Worm (Caenorhabditis elegans) whole organism, L2 larva: ENCODE data around the gene chat-1.

ENCODE experiments used
- C34F6.9 ChIP-seq: fragments of 150-350 bp; optimal IDR thresholded peaks from 2 replicates; lab custom pipeline; 2014; ENCODE audit warnings: missing biosample characterization, missing genetic modification characterization
- F13H6.1 ChIP-seq: sonication (generic microtip); optimal IDR thresholded peaks from 2 replicates; lab custom pipeline; 2016; ENCODE audit warnings: missing genetic modification characterization, missing compliant biosample characterization
- Y55F3AM.14 ChIP-seq: fragments of 200-800 bp; sonication (Bioruptor generic); optimal IDR thresholded peaks from 2 replicates; lab custom pipeline; 2018; ENCODE audit warnings: mild to moderate bottlenecking, missing genetic modification characterization, missing compliant biosample characterization
- ZK546.5 ChIP-seq: sonication (generic microtip); optimal IDR thresholded peaks from 2 replicates; lab custom pipeline; 2017; ENCODE audit warnings: missing biosample characterization, missing genetic modification characterization
- alr-1 ChIP-seq: fragments of 150-350 bp; optimal IDR thresholded peaks from 2 replicates; lab custom pipeline; 2014; ENCODE audit warnings: missing biosample characterization, missing genetic modification characterization
- blmp-1 ChIP-seq: sonication (generic microtip); optimal IDR thresholded peaks from 2 replicates; lab custom pipeline; 2017; ENCODE audit warnings: missing genetic modification characterization, mild to moderate bottlenecking, missing compliant biosample characterization, antibody characterized with exemption, moderate library complexity; ENCODE audit not compliant: insufficient read depth
- ceh-16 ChIP-seq: fragments of 150-350 bp; optimal IDR thresholded peaks from 2 replicates; lab custom pipeline; 2014; ENCODE audit warnings: missing biosample characterization, missing genetic modification characterization
- ceh-82 ChIP-seq: fragments of 150-350 bp; optimal IDR thresholded peaks from 2 replicates; lab custom pipeline; 2014; ENCODE audit warnings: missing biosample characterization, missing genetic modification characterization
- crh-2 ChIP-seq: sonication (generic microtip); optimal IDR thresholded peaks from 2 replicates; lab custom pipeline; 2017; ENCODE audit warnings: missing biosample characterization, missing genetic modification characterization
- dmd-4 ChIP-seq: sonication (generic microtip); optimal IDR thresholded peaks from 2 replicates; lab custom pipeline; 2017; ENCODE audit warnings: missing biosample characterization, missing genetic modification characterization
- egl-27 ChIP-seq: sonication (generic microtip); optimal IDR thresholded peaks from 3 replicates; lab custom pipeline; 2017; ENCODE audit warnings: missing biosample characterization, missing genetic modification reagents, missing genetic modification characterization
- elt-1 ChIP-seq: fragments of 150-350 bp; optimal IDR thresholded peaks from 2 replicates; lab custom pipeline; 2014; ENCODE audit warnings: missing biosample characterization, missing genetic modification characterization
- elt-3 ChIP-seq: sonication (generic microtip); optimal IDR thresholded peaks from 2 replicates; lab custom pipeline; 2017; ENCODE audit warnings: missing biosample characterization, missing genetic modification characterization
- fos-1 ChIP-seq: fragments of 150-350 bp; optimal IDR thresholded peaks from 2 replicates; lab custom pipeline; 2014; ENCODE audit warnings: missing biosample characterization, missing genetic modification characterization
- gmeb-1 ChIP-seq: fragments of 150-350 bp; optimal IDR thresholded peaks from 2 replicates; lab custom pipeline; 2014; ENCODE audit warnings: missing biosample characterization, missing genetic modification characterization
- lin-11 ChIP-seq: fragments of 150-350 bp; sonication (generic microtip); optimal IDR thresholded peaks from 2 replicates; lab custom pipeline; 2014; ENCODE audit warnings: missing biosample characterization, missing genetic modification characterization, inconsistent platforms, mixed read lengths
- lin-13 ChIP-seq: fragments of 150-350 bp; optimal IDR thresholded peaks from 2 replicates; lab custom pipeline; 2014; ENCODE audit warnings: missing biosample characterization, missing genetic modification reagents, missing genetic modification characterization
- lin-39 ChIP-seq: fragments of 150-350 bp; optimal IDR thresholded peaks from 2 replicates; lab custom pipeline; 2014; ENCODE audit warnings: missing biosample characterization, missing genetic modification reagents, missing genetic modification characterization
- lsy-2 ChIP-seq, 2 experiments: fragments of 150-350 bp in 1 of 2; sonication (generic microtip) in 1 of 2; optimal IDR thresholded peaks; 2 replicates each; lab custom pipeline; 2014 to 2017; ENCODE audit warnings: missing biosample characterization in 2 of 2, missing genetic modification characterization in 2 of 2
- mab-5 ChIP-seq: fragments of 150-350 bp; optimal IDR thresholded peaks from 2 replicates; lab custom pipeline; 2014; ENCODE audit warnings: missing biosample characterization, missing genetic modification characterization
- mbf-1 ChIP-seq: sonication (generic microtip); optimal IDR thresholded peaks from 2 replicates; lab custom pipeline; 2017; ENCODE audit warnings: missing biosample characterization, missing genetic modification characterization
- nhr-11 ChIP-seq: fragments of 150-350 bp; optimal IDR thresholded peaks from 2 replicates; lab custom pipeline; 2014; ENCODE audit warnings: missing biosample characterization, missing genetic modification characterization
- nhr-129 ChIP-seq: fragments of 150-350 bp; optimal IDR thresholded peaks from 2 replicates; lab custom pipeline; 2014; ENCODE audit warnings: missing biosample characterization, missing genetic modification characterization
- nhr-21 ChIP-seq: fragments of 150-350 bp; optimal IDR thresholded peaks from 2 replicates; lab custom pipeline; 2014; ENCODE audit warnings: missing biosample characterization, missing genetic modification characterization
- nhr-237 ChIP-seq: fragments of 150-350 bp; optimal IDR thresholded peaks from 2 replicates; lab custom pipeline; 2014; ENCODE audit warnings: missing biosample characterization, missing genetic modification characterization
- nhr-25 ChIP-seq: fragments of 150-350 bp; sonication (generic microtip); optimal IDR thresholded peaks from 3 replicates; lab custom pipeline; 2014; ENCODE audit warnings: missing biosample characterization, missing genetic modification characterization
- nhr-6 ChIP-seq: fragments of 150-350 bp; optimal IDR thresholded peaks from 2 replicates; lab custom pipeline; 2014; ENCODE audit warnings: missing biosample characterization, missing genetic modification characterization
- nhr-77 ChIP-seq: fragments of 150-350 bp; optimal IDR thresholded peaks from 2 replicates; lab custom pipeline; 2014; ENCODE audit warnings: missing biosample characterization, missing genetic modification characterization
- peb-1 ChIP-seq: fragments of 150-350 bp; optimal IDR thresholded peaks from 2 replicates; lab custom pipeline; 2014; ENCODE audit warnings: missing biosample characterization, missing genetic modification characterization
- skn-1 ChIP-seq: sonication (generic microtip); optimal IDR thresholded peaks from 2 replicates; lab custom pipeline; 2017; ENCODE audit warnings: missing biosample characterization, missing genetic modification characterization
- sma-3 ChIP-seq: sonication (generic microtip); optimal IDR thresholded peaks from 2 replicates; lab custom pipeline; 2016; ENCODE audit warnings: missing genetic modification reagents, missing genetic modification characterization, missing compliant biosample characterization
- sma-9 ChIP-seq, 2 experiments: fragments of 150-350 bp in 1 of 2; sonication (generic microtip) in 1 of 2; optimal IDR thresholded peaks; 2 replicates each; lab custom pipeline; 2014 to 2016; ENCODE audit warnings: missing genetic modification characterization in 2 of 2, mild to moderate bottlenecking in 1 of 2, missing biosample characterization in 1 of 2, missing compliant biosample characterization in 1 of 2, missing genetic modification reagents in 1 of 2, moderate library complexity in 1 of 2
- snpc-4 ChIP-seq: fragments of 150-350 bp; optimal IDR thresholded peaks from 2 replicates; lab custom pipeline; 2014; ENCODE audit warnings: missing biosample characterization, missing genetic modification characterization
- unc-55 ChIP-seq: fragments of 150-350 bp; sonication (generic microtip); optimal IDR thresholded peaks from 3 replicates; lab custom pipeline; 2014; ENCODE audit warnings: missing biosample characterization, missing genetic modification reagents, missing genetic modification characterization
- zag-1 ChIP-seq: fragments of 150-350 bp; optimal IDR thresholded peaks from 2 replicates; lab custom pipeline; 2014; ENCODE audit warnings: missing biosample characterization, missing genetic modification characterization
- ztf-1 ChIP-seq: fragments of 200-800 bp; sonication (Bioruptor generic); conservative IDR thresholded peaks from 2 replicates; pipeline ENCODE4 v1.3.6; 2022; ENCODE audit warnings: missing genetic modification characterization, missing compliant biosample characterization
- ztf-4 ChIP-seq: fragments of 150-350 bp; optimal IDR thresholded peaks from 2 replicates; lab custom pipeline; 2014; ENCODE audit warnings: missing biosample characterization, missing genetic modification characterization

The chat-1 gene

DNA sequence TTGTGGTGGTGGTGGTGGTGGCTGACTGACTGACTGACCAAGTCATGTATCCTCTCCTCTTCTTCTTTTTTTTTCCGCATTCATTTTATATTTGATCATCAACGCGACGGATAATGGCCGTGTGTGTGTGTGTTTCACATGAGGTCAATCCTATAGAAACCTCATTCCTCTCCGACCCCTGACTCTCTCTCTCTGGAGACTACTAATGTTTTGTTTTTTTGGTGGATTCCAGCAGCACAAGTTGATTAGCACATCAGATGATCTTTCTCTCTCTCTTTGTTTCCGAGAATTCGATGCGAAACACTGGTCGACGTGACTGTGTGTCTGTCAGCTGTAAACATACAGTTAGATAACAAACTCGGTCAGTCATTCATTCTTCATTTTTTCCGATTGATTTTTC, 42.0 kb upstream of the chat-1 start, which contains the start of gene Y24D9A.7:
Gene Y24D9A.7 (minus strand): TSS at position 46 of the 400 bp plus-strand sequence.
- TF ChIP-seq sma-9 (GFP tag; optimal IDR thresholded peaks at IDR 0.05; lab: Kevin White, UChicago): peak; percentile 52
- TF ChIP-seq sma-9 (tag; optimal IDR thresholded peaks at IDR 0.05; lab: Kevin White, UChicago): no peak
- no peak for TF ChIP-seq unc-55
- TF ChIP-seq ztf-4 (tag; lab: Kevin White, UChicago): peak; percentile 3
- no peak for TF ChIP-seq mbf-1
- peak in 1 of 2 experiments; percentile 8 for TF ChIP-seq lsy-2 (tag; optimal IDR thresholded peaks at IDR 0.05; lab: Kevin White, UChicago)
- no peak for TF ChIP-seq lin-11 (tag; lab: Kevin White, UChicago)
- TF ChIP-seq nhr-21 (tag; lab: Kevin White, UChicago): peak; percentile 29
- peak; percentile 55 for TF ChIP-seq crh-2 (tag; lab: Kevin White, UChicago)
- no peak for TF ChIP-seq C34F6.9
- TF ChIP-seq ZK546.5: no peak
- TF ChIP-seq nhr-129 (tag; lab: Kevin White, UChicago): peak; percentile 74
- 0 out of 2 replicates have a peak, but pooled peaks have one; percentile 67 for TF ChIP-seq ztf-1 (GFP tag; lab: Robert Waterston, UW)
- TF ChIP-seq fos-1: peak; percentile 48
- TF ChIP-seq F13H6.1 (tag; lab: Kevin White, UChicago): peak; percentile 13
- peak; percentile 17 for TF ChIP-seq gmeb-1

DNA sequence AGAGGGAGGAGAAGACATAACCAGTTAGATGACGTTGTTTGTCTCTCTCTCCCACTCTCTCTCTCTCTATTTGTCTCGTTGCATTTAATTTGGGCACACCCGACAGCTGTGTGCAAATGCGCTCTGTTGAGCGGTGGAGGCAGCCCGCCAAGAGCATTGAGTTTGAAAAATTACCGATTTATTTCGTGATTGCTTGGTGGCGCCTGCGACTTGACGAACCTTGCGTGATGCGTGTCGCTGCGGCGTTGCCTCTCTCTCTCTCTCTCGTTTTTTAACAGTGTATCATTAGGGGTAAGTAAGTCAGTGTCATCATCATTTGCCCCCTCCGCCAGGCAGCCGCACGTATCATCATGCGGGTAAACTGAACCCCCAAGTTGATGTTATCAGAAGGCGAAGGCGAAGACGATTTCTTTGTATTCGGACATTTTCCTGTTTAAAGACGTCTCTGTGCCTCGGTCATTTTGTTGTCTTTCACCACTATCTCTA, 41.0 kb upstream of the chat-1 start:
- TF ChIP-seq snpc-4 (tag; lab: Kevin White, UChicago) (no peak), nhr-21 (tag; lab: Kevin White, UChicago) (peak; percentile 30), nhr-77 (tag; lab: Kevin White, UChicago) (no peak), nhr-237 (no peak), sma-3 (GFP tag; lab: Kevin White, UChicago) (peak; percentile 63), lin-13 (GFP tag; lab: Kevin White, UChicago) (peak; percentile 80), lin-11 (tag; lab: Kevin White, UChicago) (peak; percentile 67), nhr-25 (peak; percentile 57), ceh-82 (tag; lab: Kevin White, UChicago) (no peak), alr-1 (no peak), peb-1 (tag; lab: Kevin White, UChicago) (no peak), sma-9 (GFP tag; optimal IDR thresholded peaks at IDR 0.05; lab: Kevin White, UChicago) (peak; percentile 63), sma-9 (tag; optimal IDR thresholded peaks at IDR 0.05; lab: Kevin White, UChicago) (no peak), C34F6.9 (peak; percentile 76), crh-2 (tag; lab: Kevin White, UChicago) (peak; percentile 21), fos-1 (peak; percentile 76), ztf-4 (tag; lab: Kevin White, UChicago) (peak; percentile 46), zag-1 (peak; percentile 25), skn-1 (tag; lab: Kevin White, UChicago) (no peak), lin-39 (tag; lab: Kevin White, UChicago) (peak; percentile 25), ceh-16 (tag; lab: Kevin White, UChicago) (peak; percentile 19), gmeb-1 (peak; percentile 19), blmp-1 (tag; lab: Kevin White, UChicago) (peak; percentile 36), elt-1 (tag; lab: Kevin White, UChicago) (no peak), lsy-2 (tag; optimal IDR thresholded peaks at IDR 0.05; lab: Kevin White, UChicago) (peak; percentile 31 to 75), unc-55 (peak; percentile 89), Y55F3AM.14 (GFP tag; lab: Kevin White, UChicago) (peak; percentile 56), nhr-6 (tag; lab: Kevin White, UChicago) (peak; percentile 38), F13H6.1 (tag; lab: Kevin White, UChicago) (peak; percentile 60), dmd-4 (tag; lab: Kevin White, UChicago) (no peak), nhr-129 (tag; lab: Kevin White, UChicago) (peak; percentile 85), mab-5 (tag; lab: Kevin White, UChicago) (peak; percentile 10)

- TF ChIP-seq nhr-237 (no peak), crh-2 (tag; lab: Kevin White, UChicago) (peak; percentile 3), elt-3 (tag; lab: Kevin White, UChicago) (no peak), peb-1 (tag; lab: Kevin White, UChicago) (no peak), F13H6.1 (tag; lab: Kevin White, UChicago) (peak; percentile 85), mbf-1 (no peak), fos-1 (peak; percentile 54), C34F6.9 (no peak), lin-13 (GFP tag; lab: Kevin White, UChicago) (no peak), sma-9 (GFP tag; optimal IDR thresholded peaks at IDR 0.05; lab: Kevin White, UChicago) (peak; percentile 39), sma-9 (tag; optimal IDR thresholded peaks at IDR 0.05; lab: Kevin White, UChicago) (no peak), skn-1 (tag; lab: Kevin White, UChicago) (no peak), lsy-2 (tag; optimal IDR thresholded peaks at IDR 0.05; lab: Kevin White, UChicago) (peak in 1 of 2 experiments; percentile 48), snpc-4 (tag; lab: Kevin White, UChicago) (no peak), nhr-6 (tag; lab: Kevin White, UChicago) (no peak), nhr-11 (no peak), sma-3 (GFP tag; lab: Kevin White, UChicago) (peak; percentile 4), blmp-1 (tag; lab: Kevin White, UChicago) (no peak), nhr-77 (tag; lab: Kevin White, UChicago) (no peak), nhr-129 (tag; lab: Kevin White, UChicago) (peak; percentile 56), egl-27 (tag; lab: Kevin White, UChicago) (no peak), elt-1 (tag; lab: Kevin White, UChicago) (no peak)
Measured at ce11 chrIV:4407055-4407461, 40.1 kb upstream of the chat-1 start.
